Fruit fly (Drosophila melanogaster) whole organism, embryonic: ENCODE measurements around the gene CG43116.

Source experiments
- Bdp1 ChIP-seq: fragments of 200-800 bp; sonication (Bioruptor generic); optimal IDR thresholded peaks from 3 replicates; lab custom pipeline; 2016; ENCODE audit warnings: missing biosample characterization, missing genetic modification characterization
- Blimp-1 ChIP-seq: fragments of 200-800 bp; sonication (Bioruptor generic); optimal IDR thresholded peaks from 3 replicates; lab custom pipeline; 2018; ENCODE audit warnings: missing biosample characterization, missing genetic modification characterization, mild to moderate bottlenecking, moderate library complexity, missing genetic modification reagents
- CG11093 ChIP-seq: fragments of 200-800 bp; sonication (Bioruptor generic); IDR thresholded peaks from 3 replicates; pipeline ENCODE4 v1.3.6; 2022; ENCODE audit warnings: missing biosample characterization, missing genetic modification characterization
- CG14860 ChIP-seq: fragments of 200-800 bp; sonication (Bioruptor generic); IDR thresholded peaks from 3 replicates; pipeline ENCODE4 v1.3.6; 2022; ENCODE audit warnings: missing biosample characterization, missing genetic modification characterization; ENCODE audit not compliant: partially characterized antibody
- CG15601 ChIP-seq: fragments of 200-800 bp; sonication (Bioruptor generic); optimal IDR thresholded peaks from 3 replicates; lab custom pipeline; 2019; ENCODE audit warnings: missing biosample characterization, mild to moderate bottlenecking, missing genetic modification characterization, moderate library complexity
- CG17385 ChIP-seq: fragments of 200-800 bp; sonication (Bioruptor generic); optimal IDR thresholded peaks from 3 replicates; lab custom pipeline; 2018; ENCODE audit warnings: missing biosample characterization, mild to moderate bottlenecking, missing genetic modification characterization
- CG1832 ChIP-seq: fragments of 200-800 bp; sonication (Bioruptor generic); optimal IDR thresholded peaks from 2 replicates; lab custom pipeline; 2017; ENCODE audit warnings: missing biosample characterization, mild to moderate bottlenecking, missing genetic modification characterization, inconsistent platforms
- CG2875 ChIP-seq: fragments of 200-800 bp; sonication (Bioruptor generic); optimal IDR thresholded peaks from 2 replicates; lab custom pipeline; 2017; ENCODE audit warnings: missing biosample characterization, mild to moderate bottlenecking, missing genetic modification characterization, missing genetic modification reagents
- CG4360 ChIP-seq: fragments of 200-800 bp; sonication (Bioruptor generic); IDR thresholded peaks from 2 replicates; pipeline ENCODE4 v1.3.6; 2022; ENCODE audit warnings: missing biosample characterization, missing genetic modification characterization
- CG7271 ChIP-seq: fragments of 200-800 bp; sonication (Bioruptor generic); optimal IDR thresholded peaks from 2 replicates; lab custom pipeline; 2018; ENCODE audit warnings: missing biosample characterization, mild to moderate bottlenecking, missing genetic modification characterization, moderate library complexity
- CG7839 ChIP-seq: fragments of 200-800 bp; sonication (Bioruptor generic); optimal IDR thresholded peaks from 3 replicates; lab custom pipeline; 2018; ENCODE audit warnings: missing biosample characterization, mild to moderate bottlenecking, missing genetic modification characterization, moderate library complexity
- CG8765 ChIP-seq: fragments of 200-800 bp; sonication (Bioruptor generic); IDR thresholded peaks from 2 replicates; pipeline ENCODE4 v1.3.6; 2022; ENCODE audit warnings: missing biosample characterization, missing genetic modification characterization
- CG9437 ChIP-seq: fragments of 200-800 bp; sonication (Bioruptor generic); optimal IDR thresholded peaks from 2 replicates; lab custom pipeline; 2018; ENCODE audit warnings: missing biosample characterization, mild to moderate bottlenecking, missing genetic modification characterization
- CkIIα-i1 ChIP-seq: fragments of 200-800 bp; sonication (Bioruptor generic); IDR thresholded peaks from 2 replicates; pipeline ENCODE4 v1.3.6; 2022; ENCODE audit warnings: missing biosample characterization, missing genetic modification characterization
- D ChIP-seq, 2 experiments: fragments of 200-800 bp in 1 of 2; fragments of >200 bp in 1 of 2; sonication (Bioruptor generic) in 1 of 2; optimal IDR thresholded peaks; 2 replicates in 1 of 2; 3 replicates in 1 of 2; lab custom pipeline; 2017; ENCODE audit warnings: mild to moderate bottlenecking in 1 of 2, missing biosample characterization in 1 of 2, missing genetic modification characterization in 1 of 2, missing genetic modification reagents in 1 of 2
- Dek ChIP-seq: fragments of 200-800 bp; sonication (Bioruptor generic); optimal IDR thresholded peaks from 3 replicates; lab custom pipeline; 2019; ENCODE audit warnings: missing biosample characterization, mild to moderate bottlenecking, missing genetic modification characterization, moderate library complexity
- Drgx ChIP-seq: fragments of 200-800 bp; sonication (Bioruptor generic); IDR thresholded peaks from 2 replicates; pipeline ENCODE4 v1.3.6; 2022; ENCODE audit warnings: missing biosample characterization, missing genetic modification characterization
- Hey ChIP-seq: fragments of 200-800 bp; sonication (Bioruptor generic); optimal IDR thresholded peaks from 3 replicates; lab custom pipeline; 2018; ENCODE audit warnings: missing biosample characterization, mild to moderate bottlenecking, missing genetic modification characterization
- Kr ChIP-seq: fragments of 200-800 bp; sonication (Bioruptor generic); optimal IDR thresholded peaks from 2 replicates; lab custom pipeline; 2017; ENCODE audit warnings: missing biosample characterization, mild to moderate bottlenecking, missing genetic modification characterization
- MTF-1 ChIP-seq: fragments of 200-800 bp; sonication (Bioruptor generic); optimal IDR thresholded peaks from 2 replicates; lab custom pipeline; 2018; ENCODE audit warnings: missing biosample characterization, mild to moderate bottlenecking, missing genetic modification characterization, borderline replicate concordance
- Max ChIP-seq: fragments of 200-800 bp; sonication (Bioruptor generic); optimal IDR thresholded peaks from 2 replicates; lab custom pipeline; 2016; ENCODE audit warnings: missing biosample characterization, mild to moderate bottlenecking, missing genetic modification characterization
- Myb ChIP-seq: fragments of 200-800 bp; sonication (Bioruptor generic); optimal IDR thresholded peaks from 2 replicates; lab custom pipeline; 2016; ENCODE audit warnings: missing biosample characterization, missing genetic modification characterization
- Xbp1 ChIP-seq: fragments of 200-800 bp; sonication (Bioruptor generic); optimal IDR thresholded peaks from 3 replicates; lab custom pipeline; 2016; ENCODE audit warnings: missing biosample characterization, mild to moderate bottlenecking, missing genetic modification characterization
- ac ChIP-seq: fragments of 200-800 bp; sonication (Bioruptor generic); optimal IDR thresholded peaks from 3 replicates; lab custom pipeline; 2017; ENCODE audit warnings: missing biosample characterization, mild to moderate bottlenecking, missing genetic modification characterization
- ase ChIP-seq: fragments of 200-800 bp; sonication (Bioruptor generic); IDR thresholded peaks from 3 replicates; pipeline ENCODE4 v1.3.6; 2022; ENCODE audit warnings: missing biosample characterization, missing genetic modification characterization
- cas ChIP-seq: fragments of 200-800 bp; sonication (Bioruptor generic); IDR thresholded peaks from 2 replicates; pipeline ENCODE4 v1.3.6; 2022; ENCODE audit warnings: missing biosample characterization, missing genetic modification characterization
- chinmo ChIP-seq: fragments of 200-800 bp; sonication (Bioruptor generic); IDR thresholded peaks from 4 replicates; pipeline ENCODE4 v1.3.6; 2022; ENCODE audit warnings: missing biosample characterization, missing genetic modification characterization; ENCODE audit not compliant: partially characterized antibody
- crol ChIP-seq: fragments of 200-800 bp; sonication (Bioruptor generic); IDR thresholded peaks from 2 replicates; pipeline ENCODE4 v1.3.6; 2022; ENCODE audit warnings: missing biosample characterization, missing genetic modification characterization
- dan ChIP-seq: fragments of 200-800 bp; sonication (Bioruptor generic); IDR thresholded peaks from 2 replicates; pipeline ENCODE4 v1.3.6; 2022; ENCODE audit warnings: missing biosample characterization, missing genetic modification characterization
- dm ChIP-seq: fragments of 200-800 bp; sonication (Bioruptor generic); optimal IDR thresholded peaks from 3 replicates; lab custom pipeline; 2016; ENCODE audit warnings: missing biosample characterization, missing genetic modification characterization
- fu2 ChIP-seq: fragments of 200-800 bp; sonication (Bioruptor generic); optimal IDR thresholded peaks from 2 replicates; lab custom pipeline; 2016; ENCODE audit warnings: missing biosample characterization, missing genetic modification characterization
- h ChIP-seq: fragments of >200 bp; optimal IDR thresholded peaks from 2 replicates; lab custom pipeline; 2017
- insv ChIP-seq, 2 experiments: fragments of 200-800 bp; sonication (Bioruptor generic); optimal IDR thresholded peaks; 3 replicates each; lab custom pipeline; 2016 to 2018; ENCODE audit warnings: missing biosample characterization in 2 of 2, missing genetic modification characterization in 2 of 2
- kni ChIP-seq: fragments of 200-800 bp; sonication (Bioruptor generic); optimal IDR thresholded peaks from 3 replicates; lab custom pipeline; 2017; ENCODE audit warnings: mild to moderate bottlenecking, missing biosample characterization, missing genetic modification reagents, missing genetic modification characterization
- mld ChIP-seq: fragments of 200-800 bp; sonication (Bioruptor generic); IDR thresholded peaks from 3 replicates; pipeline ENCODE4 v1.3.6; 2022; ENCODE audit warnings: missing biosample characterization, missing genetic modification characterization; ENCODE audit not compliant: partially characterized antibody
- prd ChIP-seq, 3 experiments: fragments of >200 bp in 2 of 3; fragments of 200-800 bp in 1 of 3; sonication (Bioruptor generic) in 1 of 3; optimal IDR thresholded peaks in 2 of 3; IDR thresholded peaks in 1 of 3; 2 replicates in 2 of 3; 3 replicates in 1 of 3; pipeline versions ENCODE4 v1.3.6 to Lab custom; 2017 to 2022; ENCODE audit warnings: missing biosample characterization in 1 of 3, missing genetic modification characterization in 1 of 3
- psq ChIP-seq: fragments of 200-800 bp; sonication (Bioruptor generic); optimal IDR thresholded peaks from 2 replicates; lab custom pipeline; 2017; ENCODE audit warnings: missing biosample characterization, missing genetic modification characterization
- rib ChIP-seq: fragments of 200-800 bp; sonication (Bioruptor generic); IDR thresholded peaks from 2 replicates; pipeline ENCODE4 v1.3.6; 2022; ENCODE audit warnings: missing biosample characterization, missing genetic modification characterization
- sens ChIP-seq: fragments of 200-800 bp; sonication (Bioruptor generic); peaks from one replicate; lab custom pipeline; 2016; ENCODE audit warnings: missing biosample characterization, missing genetic modification characterization
- sna ChIP-seq: fragments of 200-800 bp; sonication (Bioruptor generic); IDR thresholded peaks from 2 replicates; pipeline ENCODE4 v1.3.6; 2022; ENCODE audit warnings: missing biosample characterization, missing genetic modification characterization; ENCODE audit not compliant: partially characterized antibody
- sqz ChIP-seq: fragments of 200-800 bp; sonication (Bioruptor generic); optimal IDR thresholded peaks from 3 replicates; lab custom pipeline; 2018; ENCODE audit warnings: missing biosample characterization, mild to moderate bottlenecking, missing genetic modification characterization
- tll ChIP-seq, 2 experiments: fragments of 200-800 bp in 1 of 2; fragments of >200 bp in 1 of 2; sonication (Bioruptor generic) in 1 of 2; optimal IDR thresholded peaks; 2 replicates each; lab custom pipeline; 2017 to 2019; ENCODE audit warnings: missing biosample characterization in 2 of 2, missing genetic modification characterization in 2 of 2, mild to moderate bottlenecking in 1 of 2, moderate library complexity in 1 of 2
- twi ChIP-seq: fragments of 200-800 bp; optimal IDR thresholded peaks from 2 replicates; lab custom pipeline; 2019; ENCODE audit warnings: missing biosample characterization, mild to moderate bottlenecking, missing genetic modification characterization, moderate library complexity
- vfl ChIP-seq: fragments of 200-800 bp; sonication (Bioruptor generic); optimal IDR thresholded peaks from 2 replicates; lab custom pipeline; 2016; ENCODE audit warnings: missing biosample characterization, missing genetic modification characterization
- zen ChIP-seq: fragments of 200-800 bp; sonication (Bioruptor generic); optimal IDR thresholded peaks from 3 replicates; lab custom pipeline; 2018; ENCODE audit warnings: missing biosample characterization, mild to moderate bottlenecking, missing genetic modification characterization, moderate library complexity
- zen2 ChIP-seq: fragments of 200-800 bp; sonication (Bioruptor generic); IDR thresholded peaks from 3 replicates; pipeline ENCODE4 v1.3.6; 2022; ENCODE audit warnings: missing biosample characterization, missing genetic modification characterization; ENCODE audit not compliant: partially characterized antibody

The CG43116 gene

DNA sequence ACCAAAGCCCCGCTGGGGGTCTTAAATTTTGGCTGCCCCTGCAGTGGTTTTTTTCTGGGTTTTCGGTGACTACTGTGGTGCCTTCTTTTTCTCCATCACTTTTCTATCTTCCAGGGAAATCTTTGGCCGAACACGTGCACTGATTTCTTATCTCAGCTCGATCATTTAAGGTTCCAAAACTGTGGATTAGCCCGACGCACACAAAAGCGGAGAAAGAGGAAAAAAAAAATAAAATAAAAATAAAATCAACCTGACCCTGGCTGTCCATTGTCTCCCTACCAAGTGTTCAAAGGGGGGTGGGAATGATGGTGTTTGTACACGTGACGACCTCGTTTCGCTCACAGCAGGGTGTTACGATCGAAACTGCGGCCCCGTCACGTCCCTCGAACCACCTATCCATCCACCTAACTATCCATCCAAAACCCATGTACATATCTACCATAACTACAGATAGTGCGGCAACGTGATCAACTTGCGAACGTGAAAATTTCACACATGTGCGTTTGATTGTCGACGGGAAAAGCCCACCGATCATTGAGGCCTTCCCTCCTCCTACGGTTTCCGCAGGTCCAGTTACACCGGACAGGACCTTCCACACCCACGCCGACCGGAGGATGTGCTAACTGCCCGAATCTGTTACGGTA lies 30.0 kb upstream of the CG43116 start (continued):
- no peak for TF ChIP-seq dm
- peak; percentile 16 for TF ChIP-seq ac (GFP tag; lab: Kevin White, UChicago)
- TF ChIP-seq mld: no peak
- no peak for TF ChIP-seq Hey (tag; lab: Kevin White, UChicago)
- TF ChIP-seq Myb (GFP tag; lab: Kevin White, UChicago): no peak
- no peak for TF ChIP-seq Dek
- no peak for TF ChIP-seq MTF-1 (GFP tag; lab: Kevin White, UChicago)
- TF ChIP-seq sens (GFP tag; lab: Kevin White, UChicago): peak; percentile 67
- no peak for TF ChIP-seq psq (GFP tag; lab: Kevin White, UChicago)
- TF ChIP-seq, all 482 proteins: peak for 20

DNA sequence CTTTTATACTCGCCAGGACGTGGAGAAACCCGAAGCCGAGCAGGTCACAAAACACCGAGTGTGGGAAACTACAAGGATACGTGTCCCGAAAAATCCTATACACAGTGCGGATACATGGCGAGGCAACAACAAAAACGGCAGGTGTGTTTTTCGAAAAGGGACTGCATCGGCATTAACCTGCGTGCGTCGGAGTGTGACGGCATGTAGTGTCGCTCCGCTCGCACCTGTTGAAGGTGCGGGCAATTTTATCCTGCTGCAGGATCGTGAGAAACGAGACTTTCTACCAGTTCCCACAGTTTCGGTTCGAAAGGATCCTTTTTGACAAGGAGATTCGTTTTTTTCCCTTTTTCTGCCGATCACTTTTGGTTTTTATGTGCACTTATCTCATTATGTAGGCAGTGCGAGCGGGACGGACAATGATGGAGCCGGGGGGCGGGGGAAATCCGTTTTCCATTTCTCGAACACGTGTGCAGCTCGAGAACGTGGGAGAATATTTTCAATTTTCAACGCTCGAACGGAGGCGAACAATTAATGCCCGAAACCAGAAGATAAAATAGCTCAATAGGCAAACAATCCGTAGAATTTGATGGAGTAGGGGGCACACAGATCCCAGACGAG lies 27.9 kb upstream of the CG43116 start:
- TF ChIP-seq kni (peak; percentile 48), CG8765 (GFP tag; lab: Robert Waterston, UW) (no peak), CG9437 (GFP tag; lab: Kevin White, UChicago) (no peak), CG4360 (GFP tag; lab: Robert Waterston, UW) (peak; percentile 92), sna (no peak), insv (GFP tag; optimal IDR thresholded peaks at IDR 0.05; lab: Kevin White, UChicago) (peak in 1 of 2 experiments; percentile 60), zen2 (GFP tag; lab: Robert Waterston, UW) (no peak), Max (GFP tag; lab: Kevin White, UChicago) (no peak), prd (optimal IDR thresholded peaks at IDR 0.05; lab: Kevin White, UChicago) (no peak), prd (GFP tag; IDR thresholded peaks at IDR 0.05; lab: Robert Waterston, UW) (0 out of 3 replicates have a peak, but pooled peaks have one; percentile 7), tll (GFP tag; optimal IDR thresholded peaks at IDR 0.05; lab: Kevin White, UChicago) (peak in 1 of 2 experiments; percentile 78), CG2875 (no peak), Blimp-1 (peak; percentile 54), crol (GFP tag; lab: Robert Waterston, UW) (peak; percentile 54; the same call in 1 of the 2 replicates), D (optimal IDR thresholded peaks at IDR 0.05; lab: Kevin White, UChicago) (peak; percentile 22), D (GFP tag; optimal IDR thresholded peaks at IDR 0.05; lab: Kevin White, UChicago) (no peak), CG14860 (GFP tag; lab: Robert Waterston, UW) (no peak), CG7271 (tag; lab: Kevin White, UChicago) (peak; percentile 13), psq (GFP tag; lab: Kevin White, UChicago) (no peak), fu2 (no peak), CG7839 (tag; lab: Kevin White, UChicago) (no peak), cas (no peak), twi (tag; lab: Kevin White, UChicago) (peak; percentile 90), sqz (GFP tag; lab: Kevin White, UChicago) (peak; percentile 9), ase (GFP tag; lab: Robert Waterston, UW) (no peak), chinmo (GFP tag; lab: Robert Waterston, UW) (no peak), vfl (GFP tag; lab: Kevin White, UChicago) (no peak), CG11093 (no peak), Drgx (GFP tag; lab: Robert Waterston, UW) (no peak), Kr (GFP tag; lab: Kevin White, UChicago) (peak; percentile 44), CkIIα-i1 (GFP tag; lab: Robert Waterston, UW) (no peak), rib (no peak), CG15601 (tag; lab: Kevin White, UChicago) (no peak), CG17385 (GFP tag; lab: Kevin White, UChicago) (no peak), dan (no peak), sens (GFP tag; lab: Kevin White, UChicago) (peak; percentile 86), Bdp1 (GFP tag; lab: Kevin White, UChicago) (no peak), CG1832 (GFP tag; lab: Kevin White, UChicago) (peak; percentile 70), h (lab: Kevin White, UChicago) (peak; percentile 12), Xbp1 (GFP tag; lab: Kevin White, UChicago) (no peak), zen (tag; lab: Kevin White, UChicago) (peak; percentile 32)
